Fruit fly (Drosophila melanogaster) whole organism, embryonic: ENCODE data around the gene CG8861.

ENCODE experiments used
- C15 ChIP-seq: fragments of 200-800 bp; sonication (Bioruptor generic); IDR thresholded peaks from 3 replicates; pipeline ENCODE4 v1.3.6; 2022; ENCODE audit warnings: missing biosample characterization, missing genetic modification characterization
- CG10147 ChIP-seq: fragments of 200-800 bp; sonication (Bioruptor generic); optimal IDR thresholded peaks from 2 replicates; lab custom pipeline; 2019; ENCODE audit warnings: missing biosample characterization, mild to moderate bottlenecking, missing genetic modification characterization, moderate library complexity
- CG10274 ChIP-seq: fragments of 200-800 bp; sonication (Bioruptor generic); optimal IDR thresholded peaks from 3 replicates; lab custom pipeline; 2017; ENCODE audit warnings: missing biosample characterization, mild to moderate bottlenecking, missing genetic modification characterization
- CG10366 ChIP-seq: fragments of 200-800 bp; sonication (Bioruptor generic); IDR thresholded peaks from 2 replicates; pipeline ENCODE4 v1.3.6; 2022; ENCODE audit warnings: missing biosample characterization, missing genetic modification characterization
- CG10431 ChIP-seq: fragments of 200-800 bp; sonication (Bioruptor generic); optimal IDR thresholded peaks from 3 replicates; lab custom pipeline; 2018; ENCODE audit warnings: missing biosample characterization, mild to moderate bottlenecking, missing genetic modification characterization
- CG10543 ChIP-seq: fragments of 200-800 bp; sonication (Bioruptor generic); optimal IDR thresholded peaks from 3 replicates; lab custom pipeline; 2017; ENCODE audit warnings: missing biosample characterization, mild to moderate bottlenecking, missing genetic modification characterization, moderate library complexity
- CG10959 ChIP-seq: fragments of 200-800 bp; sonication (Bioruptor generic); IDR thresholded peaks from 2 replicates; pipeline ENCODE4 v1.3.6; 2022; ENCODE audit warnings: missing biosample characterization, missing genetic modification characterization
- CG11696 ChIP-seq: fragments of 200-800 bp; sonication (Bioruptor generic); IDR thresholded peaks from 2 replicates; pipeline ENCODE4 v1.3.6; 2022; ENCODE audit warnings: missing biosample characterization, missing genetic modification characterization
- CG13123 ChIP-seq: fragments of 200-800 bp; sonication (Bioruptor generic); optimal IDR thresholded peaks from 2 replicates; lab custom pipeline; 2016; ENCODE audit warnings: missing biosample characterization, missing genetic modification characterization
- CG14965 ChIP-seq: fragments of 200-800 bp; sonication (Bioruptor generic); optimal IDR thresholded peaks from 2 replicates; lab custom pipeline; 2016; ENCODE audit warnings: missing biosample characterization, missing genetic modification characterization, borderline replicate concordance
- CG17912 ChIP-seq: fragments of 200-800 bp; sonication (Bioruptor generic); optimal IDR thresholded peaks from 2 replicates; lab custom pipeline; 2018; ENCODE audit warnings: missing biosample characterization, mild to moderate bottlenecking, missing genetic modification characterization
- CG2889 ChIP-seq: fragments of 200-800 bp; sonication (Bioruptor generic); IDR thresholded peaks from 3 replicates; pipeline ENCODE4 v1.3.6; 2022; ENCODE audit warnings: missing biosample characterization, missing genetic modification characterization
- CG42726 ChIP-seq: fragments of 200-800 bp; sonication (Bioruptor generic); IDR thresholded peaks from 2 replicates; pipeline ENCODE4 v1.3.6; 2022; ENCODE audit warnings: missing biosample characterization, missing genetic modification characterization; ENCODE audit not compliant: partially characterized antibody
- CG6175 ChIP-seq: fragments of 200-800 bp; sonication (Bioruptor generic); IDR thresholded peaks from 3 replicates; pipeline ENCODE4 v1.3.6; 2022; ENCODE audit warnings: missing biosample characterization, missing genetic modification characterization
- CG6689 ChIP-seq: fragments of 200-800 bp; sonication (Bioruptor generic); IDR thresholded peaks from 2 replicates; pipeline ENCODE4 v1.3.6; 2022; ENCODE audit warnings: missing biosample characterization, missing genetic modification characterization
- CG7786 ChIP-seq: fragments of 200-800 bp; sonication (Bioruptor generic); optimal IDR thresholded peaks from 2 replicates; lab custom pipeline; 2016; ENCODE audit warnings: missing biosample characterization, missing genetic modification characterization
- CG8290 ChIP-seq, 3 experiments: fragments of 200-800 bp; sonication (Bioruptor generic); optimal IDR thresholded peaks; 2 replicates each; lab custom pipeline; 2016 to 2019; ENCODE audit warnings: missing biosample characterization in 3 of 3, missing genetic modification characterization in 3 of 3, mild to moderate bottlenecking in 2 of 3, moderate library complexity in 1 of 3
- CG9817 ChIP-seq: fragments of 200-800 bp; sonication (Bioruptor generic); optimal IDR thresholded peaks from 2 replicates; lab custom pipeline; 2018; ENCODE audit warnings: missing biosample characterization, mild to moderate bottlenecking, missing genetic modification characterization, moderate library complexity
- CTCF ChIP-seq: fragments of 200-800 bp; sonication (Bioruptor generic); optimal IDR thresholded peaks from 2 replicates; lab custom pipeline; 2017; ENCODE audit warnings: missing biosample characterization, mild to moderate bottlenecking, missing genetic modification characterization, moderate library complexity
- CoRest ChIP-seq: fragments of 200-800 bp; sonication (Bioruptor generic); optimal IDR thresholded peaks from 3 replicates; lab custom pipeline; 2018; ENCODE audit warnings: missing biosample characterization, mild to moderate bottlenecking, missing genetic modification characterization, moderate library complexity
- CrebB ChIP-seq: fragments of 200-800 bp; sonication (Bioruptor generic); optimal IDR thresholded peaks from 3 replicates; lab custom pipeline; 2018; ENCODE audit warnings: missing biosample characterization, mild to moderate bottlenecking, missing genetic modification characterization
- Doc2 ChIP-seq: fragments of 200-800 bp; sonication (Bioruptor generic); IDR thresholded peaks from 2 replicates; pipeline ENCODE4 v1.3.6; 2022; ENCODE audit warnings: missing biosample characterization, missing genetic modification characterization
- Drgx ChIP-seq: fragments of 200-800 bp; sonication (Bioruptor generic); IDR thresholded peaks from 2 replicates; pipeline ENCODE4 v1.3.6; 2022; ENCODE audit warnings: missing biosample characterization, missing genetic modification characterization
- HLHmδ ChIP-seq: fragments of 200-800 bp; sonication (Bioruptor generic); optimal IDR thresholded peaks from 2 replicates; lab custom pipeline; 2018; ENCODE audit warnings: missing biosample characterization, mild to moderate bottlenecking, missing genetic modification characterization, moderate library complexity
- Kr ChIP-seq: fragments of 200-800 bp; sonication (Bioruptor generic); optimal IDR thresholded peaks from 2 replicates; lab custom pipeline; 2017; ENCODE audit warnings: missing biosample characterization, mild to moderate bottlenecking, missing genetic modification characterization
- Lhr ChIP-seq: fragments of 200-800 bp; sonication (Bioruptor generic); optimal IDR thresholded peaks from 3 replicates; lab custom pipeline; 2017; ENCODE audit warnings: mild to moderate bottlenecking, missing biosample characterization, missing genetic modification reagents, missing genetic modification characterization
- Med ChIP-seq: fragments of 200-800 bp; sonication (Bioruptor generic); peaks from one replicate; lab custom pipeline; 2016; ENCODE audit warnings: missing biosample characterization, missing genetic modification characterization, mild to moderate bottlenecking, inconsistent platforms, moderate library complexity
- Meics ChIP-seq: fragments of 200-800 bp; sonication (Bioruptor generic); optimal IDR thresholded peaks from 2 replicates; lab custom pipeline; 2017; ENCODE audit warnings: missing biosample characterization, mild to moderate bottlenecking, missing genetic modification characterization
- Mes4 ChIP-seq: fragments of 200-800 bp; sonication (Bioruptor generic); optimal IDR thresholded peaks from 2 replicates; lab custom pipeline; 2016; ENCODE audit warnings: missing biosample characterization, missing genetic modification characterization
- Ptx1 ChIP-seq: fragments of 200-800 bp; sonication (Bioruptor generic); IDR thresholded peaks from 2 replicates; pipeline ENCODE4 v1.3.6; 2022; ENCODE audit warnings: missing biosample characterization, missing genetic modification characterization
- Sox102F ChIP-seq: fragments of 200-800 bp; sonication (Bioruptor generic); optimal IDR thresholded peaks from 2 replicates; lab custom pipeline; 2018; ENCODE audit warnings: missing biosample characterization, mild to moderate bottlenecking, missing genetic modification characterization, moderate library complexity
- Xrp1 ChIP-seq: fragments of 200-800 bp; sonication (Bioruptor generic); IDR thresholded peaks from 2 replicates; pipeline ENCODE4 v1.3.6; 2022; ENCODE audit warnings: missing biosample characterization, missing genetic modification characterization
- YL-1 ChIP-seq: fragments of 200-800 bp; sonication (Bioruptor generic); optimal IDR thresholded peaks from 3 replicates; lab custom pipeline; 2017; ENCODE audit warnings: missing biosample characterization, mild to moderate bottlenecking, missing genetic modification characterization
- bab2 ChIP-seq: fragments of 200-800 bp; sonication (Bioruptor generic); optimal IDR thresholded peaks from 2 replicates; lab custom pipeline; 2016; ENCODE audit warnings: missing biosample characterization, missing genetic modification characterization
- bowl ChIP-seq: fragments of 200-800 bp; sonication (Bioruptor generic); IDR thresholded peaks from 2 replicates; pipeline ENCODE4 v1.3.6; 2022; ENCODE audit warnings: missing biosample characterization, missing genetic modification characterization
- cato ChIP-seq: fragments of 200-800 bp; sonication (Bioruptor generic); optimal IDR thresholded peaks from 2 replicates; lab custom pipeline; 2016; ENCODE audit warnings: missing biosample characterization, missing genetic modification characterization, borderline replicate concordance
- ci ChIP-seq: fragments of 200-800 bp; sonication (Bioruptor generic); IDR thresholded peaks from 3 replicates; pipeline ENCODE4 v1.3.6; 2022; ENCODE audit warnings: missing biosample characterization, missing genetic modification characterization
- croc ChIP-seq: fragments of 200-800 bp; sonication (Bioruptor generic); conservative IDR thresholded peaks from 3 replicates; pipeline ENCODE4 v1.3.6; 2022; ENCODE audit warnings: missing biosample characterization, missing genetic modification characterization
- dan ChIP-seq: fragments of 200-800 bp; sonication (Bioruptor generic); IDR thresholded peaks from 2 replicates; pipeline ENCODE4 v1.3.6; 2022; ENCODE audit warnings: missing biosample characterization, missing genetic modification characterization
- dati ChIP-seq: fragments of 200-800 bp; sonication (Bioruptor generic); IDR thresholded peaks from 2 replicates; pipeline ENCODE4 v1.3.6; 2022; ENCODE audit warnings: missing biosample characterization, missing genetic modification characterization
- gcm2 ChIP-seq: fragments of 200-800 bp; sonication (Bioruptor generic); optimal IDR thresholded peaks from 2 replicates; lab custom pipeline; 2016; ENCODE audit warnings: missing biosample characterization, missing genetic modification characterization
- hkb ChIP-seq, 2 experiments: fragments of 200-800 bp in 1 of 2; fragments of >200 bp in 1 of 2; sonication (Bioruptor generic) in 1 of 2; IDR thresholded peaks in 1 of 2; optimal IDR thresholded peaks in 1 of 2; 2 replicates each; pipeline versions ENCODE4 v1.3.6 to Lab custom; 2017 to 2022; ENCODE audit warnings: missing biosample characterization in 1 of 2, missing genetic modification characterization in 1 of 2
- maf-S ChIP-seq: fragments of 200-800 bp; sonication (Bioruptor generic); optimal IDR thresholded peaks from 2 replicates; lab custom pipeline; 2016; ENCODE audit warnings: missing biosample characterization, missing genetic modification characterization
- oc ChIP-seq: fragments of 200-800 bp; sonication (Bioruptor generic); optimal IDR thresholded peaks from 2 replicates; lab custom pipeline; 2018; ENCODE audit warnings: missing biosample characterization, mild to moderate bottlenecking, missing genetic modification characterization, moderate library complexity
- pb ChIP-seq: fragments of 200-800 bp; sonication (Bioruptor generic); optimal IDR thresholded peaks from 3 replicates; lab custom pipeline; 2016; ENCODE audit warnings: missing biosample characterization, missing genetic modification characterization
- sens ChIP-seq: fragments of 200-800 bp; sonication (Bioruptor generic); peaks from one replicate; lab custom pipeline; 2016; ENCODE audit warnings: missing biosample characterization, missing genetic modification characterization
- sima ChIP-seq: fragments of 200-800 bp; sonication (Bioruptor generic); optimal IDR thresholded peaks from 2 replicates; lab custom pipeline; 2016; ENCODE audit warnings: missing biosample characterization, missing genetic modification characterization
- sqz ChIP-seq: fragments of 200-800 bp; sonication (Bioruptor generic); optimal IDR thresholded peaks from 3 replicates; lab custom pipeline; 2018; ENCODE audit warnings: missing biosample characterization, mild to moderate bottlenecking, missing genetic modification characterization
- sr ChIP-seq: fragments of 200-800 bp; sonication (Bioruptor generic); IDR thresholded peaks from 3 replicates; pipeline ENCODE4 v1.3.6; 2022; ENCODE audit warnings: missing biosample characterization, missing genetic modification characterization
- stwl ChIP-seq: fragments of 200-800 bp; sonication (Bioruptor generic); optimal IDR thresholded peaks from 3 replicates; lab custom pipeline; 2018; ENCODE audit warnings: missing biosample characterization, mild to moderate bottlenecking, missing genetic modification characterization, moderate library complexity
- yki ChIP-seq: fragments of >200 bp; optimal IDR thresholded peaks from 3 replicates; lab custom pipeline; 2018

The CG8861 gene

dm6 chr3R:9260421-9260973, 67.8 kb downstream of the CG8861 start, which contains the start of gene ATP6AP2 (continued):
- peak; percentile 39; the same call in 1 of the 2 replicates for TF ChIP-seq CG42726 (GFP tag; lab: Robert Waterston, UW)
- no peak for TF ChIP-seq sima (GFP tag; lab: Kevin White, UChicago)
- TF ChIP-seq stwl: peak; percentile 95
- TF ChIP-seq sqz: no peak
- TF ChIP-seq Drgx (GFP tag; lab: Robert Waterston, UW): no peak; the same call in none of the 2 replicates
- TF ChIP-seq CG6175 (GFP tag; lab: Robert Waterston, UW): no peak
- TF ChIP-seq CG14965 (GFP tag; lab: Kevin White, UChicago): no peak
- no peak for TF ChIP-seq CG10959
- no peak for TF ChIP-seq maf-S (GFP tag; lab: Kevin White, UChicago)
- no peak for TF ChIP-seq CG10147 (GFP tag; lab: Kevin White, UChicago)
- TF ChIP-seq ci (GFP tag; lab: Robert Waterston, UW): no peak; the same call in 1 of the 3 replicates
- no peak for TF ChIP-seq yki (lab: Kevin White, UChicago)
- TF ChIP-seq Meics: peak; percentile 55
- no peak for TF ChIP-seq sr (GFP tag; lab: Robert Waterston, UW)
- TF ChIP-seq Xrp1 (GFP tag; lab: Robert Waterston, UW): no peak
- no peak for TF ChIP-seq dati (GFP tag; lab: Robert Waterston, UW)
- TF ChIP-seq HLHmδ: peak; percentile 29
- peak; percentile 71 for TF ChIP-seq CG8290 (GFP tag; optimal IDR thresholded peaks at IDR 0.05; lab: Kevin White, UChicago)
- TF ChIP-seq CG8290 (tag; optimal IDR thresholded peaks at IDR 0.05; lab: Kevin White, UChicago): peak in 1 of 2 experiments; percentile 45
- no peak for TF ChIP-seq bab2 (GFP tag; lab: Kevin White, UChicago)
- no peak for TF ChIP-seq Doc2 (GFP tag; lab: Robert Waterston, UW)
- TF ChIP-seq cato (GFP tag; lab: Kevin White, UChicago): no peak
- peak; percentile 67 for TF ChIP-seq CG10543
- TF ChIP-seq CG13123 (GFP tag; lab: Kevin White, UChicago): peak; percentile 16
- no peak for TF ChIP-seq Kr
- TF ChIP-seq Med (GFP tag; lab: Kevin White, UChicago): peak; percentile 89
- no peak for TF ChIP-seq CG10431
- TF ChIP-seq hkb (optimal IDR thresholded peaks at IDR 0.05; lab: Kevin White, UChicago): no peak
- 0 out of 2 replicates have a peak, but pooled peaks have one; percentile 35 for TF ChIP-seq hkb (GFP tag; IDR thresholded peaks at IDR 0.05; lab: Robert Waterston, UW)
- TF ChIP-seq gcm2 (GFP tag; lab: Kevin White, UChicago): peak; percentile 12
- peak; percentile 74 for TF ChIP-seq CG17912 (GFP tag; lab: Kevin White, UChicago)
- TF ChIP-seq CG2889: no peak
- 0 out of 3 replicates have a peak, but pooled peaks have one; percentile 28 for TF ChIP-seq C15 (GFP tag; lab: Robert Waterston, UW)
- TF ChIP-seq pb: no peak
- peak; percentile 35; the same call in 1 of the 2 replicates for TF ChIP-seq CG10366 (GFP tag; lab: Robert Waterston, UW)
- TF ChIP-seq CG6689 (GFP tag; lab: Robert Waterston, UW): 0 out of 2 replicates have a peak, but pooled peaks have one; percentile 19
- no peak for TF ChIP-seq croc (GFP tag; lab: Robert Waterston, UW)
- peak; percentile 67 for TF ChIP-seq CoRest (tag; lab: Kevin White, UChicago)
- TF ChIP-seq Ptx1 (GFP tag; lab: Robert Waterston, UW): peak; percentile 47; the same call in 1 of the 2 replicates
- TF ChIP-seq dan (GFP tag; lab: Robert Waterston, UW): no peak
- peak; percentile 35 for TF ChIP-seq Lhr (GFP tag; lab: Kevin White, UChicago)
- TF ChIP-seq Sox102F: no peak
- no peak for TF ChIP-seq CG10274 (GFP tag; lab: Kevin White, UChicago)
- TF ChIP-seq CTCF: no peak
- no peak for TF ChIP-seq bowl
- TF ChIP-seq CG11696 (GFP tag; lab: Robert Waterston, UW): no peak
- TF ChIP-seq sens (GFP tag; lab: Kevin White, UChicago): peak; percentile 66
- no peak for TF ChIP-seq CrebB (tag; lab: Kevin White, UChicago)
- TF ChIP-seq YL-1 (GFP tag; lab: Kevin White, UChicago): peak; percentile 96
- peak; percentile 49 for TF ChIP-seq CG9817 (tag; lab: Kevin White, UChicago)
- no peak for TF ChIP-seq CG7786 (GFP tag; lab: Kevin White, UChicago)
- no peak for TF ChIP-seq Mes4
- no peak for TF ChIP-seq oc (tag; lab: Kevin White, UChicago)
